Worm (Caenorhabditis elegans): ENCODE results near the gene H38K22.9.

H38K22.9 gene

DNA sequence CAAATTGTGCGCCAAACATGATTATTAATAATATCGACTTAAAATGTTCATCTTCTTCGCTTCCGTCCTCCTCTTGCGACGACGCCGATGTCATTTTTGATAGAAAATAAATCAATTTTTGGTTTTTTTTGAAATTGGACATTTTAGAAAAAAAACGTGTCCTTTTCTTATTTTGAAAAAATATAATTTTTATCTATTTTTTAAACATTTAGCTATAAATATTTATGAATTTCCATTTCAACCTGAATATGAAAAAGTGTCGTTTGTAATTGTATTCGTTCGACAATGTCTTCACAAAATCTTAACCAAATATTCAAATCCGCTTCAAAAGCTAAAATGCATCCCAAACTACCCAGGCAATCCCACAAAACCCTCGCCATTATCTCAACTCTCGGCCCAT lies 36.6 kb upstream of the H38K22.9 start, which contains the start of gene R10E4.3:
Gene R10E4.3 (minus strand): TSS at position 101 of the 400 bp plus-strand sequence.
- TF ChIP-seq mdt-29 (GFP tag; IDR thresholded peaks at IDR 0.05) (no peak), ZK337.2 (GFP tag; IDR thresholded peaks at IDR 0.05) (no peak)

DNA sequence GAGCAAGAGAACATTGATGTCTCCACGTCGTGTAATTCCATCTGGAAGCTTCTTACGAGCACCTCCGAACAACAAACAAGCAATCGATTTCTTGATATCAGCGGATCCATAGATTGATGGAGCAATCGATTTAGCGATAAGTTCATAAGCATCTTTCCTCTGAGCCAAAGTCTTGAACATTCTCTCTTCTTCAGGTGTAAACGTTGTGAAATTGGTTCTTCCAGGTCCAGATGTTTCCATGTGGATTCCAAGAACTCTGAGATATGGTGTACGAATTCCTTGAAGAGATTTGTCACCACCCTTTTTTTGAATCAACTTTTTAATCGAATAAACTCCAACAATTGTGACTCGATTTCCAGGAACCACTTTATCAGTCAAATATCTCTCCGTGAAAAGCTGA lies 34.0 kb upstream of the H38K22.9 start:
- TF ChIP-seq Y5F2A.4 (GFP tag; optimal IDR thresholded peaks at IDR 0.05): no peak
- TF ChIP-seq arid-1 (GFP tag; conservative IDR thresholded peaks at IDR 0.05): no peak
- peak in 1 of 2 experiments; percentile 91 for TF ChIP-seq unc-62 (GFP tag; optimal IDR thresholded peaks at IDR 0.05 in 1 of 2)
- no peak for TF ChIP-seq unc-62 (tag; optimal IDR thresholded peaks at IDR 0.05)
- TF ChIP-seq dve-1 (tag; optimal IDR thresholded peaks at IDR 0.05; ENCODE audit: insufficient read depth): no peak

DNA sequence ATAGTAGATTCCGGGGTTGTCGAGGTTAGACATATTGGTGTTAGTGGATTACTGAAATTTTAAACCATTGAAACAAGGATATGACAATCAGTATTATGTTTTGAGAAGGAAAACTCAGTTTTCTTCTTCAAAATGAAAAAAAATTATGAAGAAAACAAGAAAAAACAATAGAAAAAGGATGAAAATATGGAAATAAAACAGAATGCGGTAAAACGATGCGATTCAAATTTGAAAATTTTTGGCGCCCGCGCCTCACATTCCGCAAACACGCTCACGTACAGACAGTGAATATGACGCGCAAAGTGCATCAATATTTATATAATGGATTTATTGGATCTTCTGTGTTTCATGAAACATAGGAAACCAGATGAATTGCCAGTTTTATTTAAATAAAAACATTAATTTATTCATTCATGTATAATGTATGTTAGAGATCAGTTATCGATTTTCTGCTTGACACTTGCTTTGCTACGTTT lies 32.7 kb upstream of the H38K22.9 start, which contains the start of gene mcm-5:
Gene mcm-5 (minus strand): TSS at position 51 of the 476 bp plus-strand sequence.
- TF ChIP-seq lin-15B (tag; optimal IDR thresholded peaks at IDR 0.05): no peak
- TF ChIP-seq zip-11 (GFP tag; IDR thresholded peaks at IDR 0.05): no peak
- no peak for TF ChIP-seq madf-9 (GFP tag; conservative IDR thresholded peaks at IDR 0.05)
- no peak for TF ChIP-seq ztf-11 (tag; optimal IDR thresholded peaks at IDR 0.05)
- TF ChIP-seq nhr-111 (GFP tag; optimal IDR thresholded peaks at IDR 0.05): no peak
- TF ChIP-seq nhr-76 (tag; optimal IDR thresholded peaks at IDR 0.05): no peak
- no peak for TF ChIP-seq Y105C5A.15 (GFP tag; IDR thresholded peaks at IDR 0.05)
- no peak for TF ChIP-seq aha-1 (tag)
- TF ChIP-seq unc-39 (tag; optimal IDR thresholded peaks at IDR 0.05): no peak
- no peak for TF ChIP-seq ceh-44 (GFP tag; IDR thresholded peaks at IDR 0.05)
- no peak for TF ChIP-seq vab-7 (GFP tag; IDR thresholded peaks at IDR 0.05)
- no peak for TF ChIP-seq nhr-25 (tag; optimal IDR thresholded peaks at IDR 0.05; ENCODE audit: borderline replicate concordance, insufficient read depth)
- no peak for TF ChIP-seq spr-3 (GFP tag; optimal IDR thresholded peaks at IDR 0.05)
- TF ChIP-seq nhr-41 (GFP tag; IDR thresholded peaks at IDR 0.05): no peak
- TF ChIP-seq snpc-4 (tag; optimal IDR thresholded peaks at IDR 0.05): no peak
- peak in 1 of 2 experiments; percentile 56 for TF ChIP-seq lsy-2 (tag; optimal IDR thresholded peaks at IDR 0.05)
- no peak for TF ChIP-seq dmd-9 (GFP tag; IDR thresholded peaks at IDR 0.05)
- TF ChIP-seq tra-1 (GFP tag; IDR thresholded peaks at IDR 0.05): no peak
- TF ChIP-seq F10B5.3 (tag; optimal IDR thresholded peaks at IDR 0.05): no peak
- TF ChIP-seq ces-1 (GFP tag; optimal IDR thresholded peaks at IDR 0.05): no peak
- no peak for TF ChIP-seq daf-16 (GFP tag; optimal IDR thresholded peaks at IDR 0.05)
- peak; percentile 19 for TF ChIP-seq daf-16 (tag; optimal IDR thresholded peaks at IDR 0.05)
- no peak for TF ChIP-seq zfp-2 (tag; optimal IDR thresholded peaks at IDR 0.05)
- no peak for TF ChIP-seq nhr-237 (tag; optimal IDR thresholded peaks at IDR 0.05)
- TF ChIP-seq mdl-1 (tag; optimal IDR thresholded peaks at IDR 0.05): no peak
- TF ChIP-seq nhr-6 (tag; optimal IDR thresholded peaks at IDR 0.05): no peak
- no peak for TF ChIP-seq hlh-30 (tag; optimal IDR thresholded peaks at IDR 0.05; ENCODE audit: insufficient read depth)
- no peak for TF ChIP-seq mdt-29 (GFP tag; IDR thresholded peaks at IDR 0.05)
- TF ChIP-seq aly-2 (tag; optimal IDR thresholded peaks at IDR 0.05): no peak
- no peak for TF ChIP-seq zfp-3 (GFP tag; conservative IDR thresholded peaks at IDR 0.05)
- no peak for TF ChIP-seq daf-12 (tag; optimal IDR thresholded peaks at IDR 0.05)
- peak; percentile 86 for TF ChIP-seq dpl-1 (GFP tag; optimal IDR thresholded peaks at IDR 0.05)
- TF ChIP-seq hlh-11 (tag; optimal IDR thresholded peaks at IDR 0.05): no peak
- no peak for TF ChIP-seq ZK337.2 (GFP tag; IDR thresholded peaks at IDR 0.05)
- TF ChIP-seq egl-43 (GFP tag; IDR thresholded peaks at IDR 0.05): no peak
- no peak for TF ChIP-seq skn-1 (tag; optimal IDR thresholded peaks at IDR 0.05)
- TF ChIP-seq unc-130 (GFP tag; optimal IDR thresholded peaks at IDR 0.05): peak; percentile 28
- TF ChIP-seq nhr-28 (tag; optimal IDR thresholded peaks at IDR 0.05): no peak
- TF ChIP-seq unc-62 (GFP tag; optimal IDR thresholded peaks at IDR 0.05 in 1 of 2): no peak
- TF ChIP-seq unc-62 (tag; optimal IDR thresholded peaks at IDR 0.05): no peak
- no peak for TF ChIP-seq D1046.2 (GFP tag; IDR thresholded peaks at IDR 0.05)
- peak; percentile 62 for TF ChIP-seq mes-2 (tag; optimal IDR thresholded peaks at IDR 0.05; ENCODE audit: poor library complexity, severe bottlenecking)
- TF ChIP-seq snpc-1.2 (GFP tag; IDR thresholded peaks at IDR 0.05): no peak
- no peak for TF ChIP-seq sdz-12 (GFP tag; optimal IDR thresholded peaks at IDR 0.05)

Data from whole organism, L4 larva.